Worm (Caenorhabditis elegans) whole organism, L1 larva: ENCODE results near the gene srh-100.

ENCODE experiments used
- ceh-63 ChIP-seq: fragments of 200-800 bp; sonication (Bioruptor generic); optimal IDR thresholded peaks from 2 replicates; lab custom pipeline; 2018; ENCODE audit warnings: mild to moderate bottlenecking, missing genetic modification characterization, missing compliant biosample characterization
- lin-39 ChIP-seq: fragments of 150-350 bp; optimal IDR thresholded peaks from 2 replicates; lab custom pipeline; 2014; ENCODE audit warnings: missing biosample characterization, missing genetic modification reagents, missing genetic modification characterization

ce11 chrII:3727996-3728395 is 13.5 kb upstream of the srh-100 start, which contains the start of gene C46E10.8:
- TF ChIP-seq ceh-63 = no peak
- no peak for TF ChIP-seq lin-39 (tag; lab: Kevin White, UChicago)
